Fruit fly (Drosophila melanogaster): ENCODE measurements around the gene by.
A peak's percentile ranks its signal among the peaks of the same experiment; 100 is the strongest.

by gene

DNA sequence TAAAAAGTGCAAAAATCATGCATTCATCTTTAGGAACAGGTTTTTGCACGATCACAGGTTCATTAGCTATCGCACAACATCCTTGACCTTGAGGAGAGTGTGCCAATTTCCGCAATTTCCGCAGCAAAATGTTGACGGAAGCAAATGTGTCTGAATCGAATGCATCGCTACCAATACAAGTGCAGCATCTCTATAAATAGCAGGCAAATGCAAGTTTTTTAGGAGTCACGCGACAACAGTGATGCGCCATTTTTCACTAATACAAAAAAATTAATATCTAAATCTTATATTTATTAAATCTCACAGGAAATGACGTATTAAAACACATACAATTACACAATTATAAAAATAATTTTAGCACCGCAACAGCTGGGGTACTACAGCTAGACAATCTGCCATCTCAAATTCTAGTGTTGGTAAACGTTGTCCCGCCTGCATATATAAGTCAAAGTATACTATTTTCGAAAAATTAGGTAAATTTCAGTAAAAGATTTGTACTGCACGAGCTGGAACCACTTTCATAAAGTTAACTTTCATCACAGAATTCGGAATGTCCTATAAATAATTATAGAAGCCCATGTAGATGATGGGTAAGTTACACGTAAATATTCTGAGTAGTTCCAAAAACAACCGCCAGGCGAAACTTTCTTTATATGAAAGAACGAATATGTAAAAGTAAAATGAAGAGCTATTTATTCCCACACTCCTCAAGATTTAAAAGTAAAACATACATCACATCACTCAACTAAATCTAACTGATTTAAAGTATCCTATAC, 41.2 kb upstream of the by start, which contains the start of gene CG9399 (continued):
- TF ChIP-seq Ada2b (GFP tag; IDR thresholded peaks at IDR 0.05) (peak; percentile 95), corto (GFP tag; optimal IDR thresholded peaks at IDR 0.05) (peak; percentile 94), lab (GFP tag; optimal IDR thresholded peaks at IDR 0.05) (peak; percentile 97), tio (GFP tag; optimal IDR thresholded peaks at IDR 0.05) (peak; percentile 97), Dad (GFP tag; optimal IDR thresholded peaks at IDR 0.05) (peak; percentile 92), CG5180 (GFP tag; optimal IDR thresholded peaks at IDR 0.05) (peak; percentile 80), CG12391 (tag; optimal IDR thresholded peaks at IDR 0.05) (peak; percentile 99), unpg (GFP tag; optimal IDR thresholded peaks at IDR 0.05) (peak; percentile 98), slbo (GFP tag; IDR thresholded peaks at IDR 0.05) (peak; percentile 99), CG2875 (GFP tag; optimal IDR thresholded peaks at IDR 0.05) (peak; percentile 96), YL-1 (GFP tag; optimal IDR thresholded peaks at IDR 0.05) (peak; percentile 97), grau (tag; optimal IDR thresholded peaks at IDR 0.05) (peak; percentile 95), dysf (GFP tag; IDR thresholded peaks at IDR 0.05) (peak; percentile 98), NFAT (GFP tag; IDR thresholded peaks at IDR 0.05) (peak; percentile 96), CG6654 (GFP tag; optimal IDR thresholded peaks at IDR 0.05) (peak; percentile 82), CG14441 (GFP tag; IDR thresholded peaks at IDR 0.05) (peak; percentile 98), dpn (GFP tag; optimal IDR thresholded peaks at IDR 0.05) (peak; percentile 94 to 98), fd3F (GFP tag; optimal IDR thresholded peaks at IDR 0.05) (peak; percentile 96), Tbp (GFP tag; optimal IDR thresholded peaks at IDR 0.05) (peak; percentile 68), Sox100B (GFP tag; optimal IDR thresholded peaks at IDR 0.05) (peak; percentile 95), esg (GFP tag; conservative IDR thresholded peaks at IDR 0.05) (peak; percentile 98), CG6683 (GFP tag; optimal IDR thresholded peaks at IDR 0.05) (peak; percentile 86), CG10979 (tag; optimal IDR thresholded peaks at IDR 0.05) (peak; percentile 95), sima (GFP tag; optimal IDR thresholded peaks at IDR 0.05) (peak; percentile 83), HLH54F (GFP tag; optimal IDR thresholded peaks at IDR 0.05) (peak; percentile 95), CG4617 (GFP tag; optimal IDR thresholded peaks at IDR 0.05; ENCODE audit: borderline replicate concordance) (peak; percentile 97), sr (GFP tag; IDR thresholded peaks at IDR 0.05) (peak; percentile 92; the same call in 2 of the 3 replicates), CG9727 (GFP tag; optimal IDR thresholded peaks at IDR 0.05) (peak; percentile 96), CG7786 (GFP tag; optimal IDR thresholded peaks at IDR 0.05) (peak; percentile 89), sug (tag; optimal IDR thresholded peaks at IDR 0.05) (peak; percentile 93), CHES-1-like (GFP tag; optimal IDR thresholded peaks at IDR 0.05) (peak; percentile 87), dati (GFP tag; IDR thresholded peaks at IDR 0.05) (peak; percentile 96), ab (GFP tag; optimal IDR thresholded peaks at IDR 0.05) (peak; percentile 92), jing (GFP tag; optimal IDR thresholded peaks at IDR 0.05) (peak; percentile 95), run (tag; optimal IDR thresholded peaks at IDR 0.05) (peak; percentile 94), ase (GFP tag; IDR thresholded peaks at IDR 0.05) (peak; percentile 98), CG7357 (GFP tag; IDR thresholded peaks at IDR 0.05) (peak; percentile 92), shn (GFP tag; optimal IDR thresholded peaks at IDR 0.05) (peak; percentile 93), CG8359 (GFP tag; optimal IDR thresholded peaks at IDR 0.05; ENCODE audit: borderline replicate concordance) (peak; percentile 87), MESR4 (GFP tag; optimal IDR thresholded peaks at IDR 0.05) (peak; percentile 77), Spps (tag; optimal IDR thresholded peaks at IDR 0.05) (peak; percentile 94), CG7271 (tag; optimal IDR thresholded peaks at IDR 0.05) (peak; percentile 93), Dfd (GFP tag; optimal IDR thresholded peaks at IDR 0.05) (no peak), CG12659 (GFP tag; optimal IDR thresholded peaks at IDR 0.05) (peak; percentile 99), chif (GFP tag; optimal IDR thresholded peaks at IDR 0.05) (peak; percentile 94 to 96), CG17359 (tag; optimal IDR thresholded peaks at IDR 0.05) (peak; percentile 98), Dref (GFP tag; IDR thresholded peaks at IDR 0.05) (peak; percentile 43; the same call in 1 of the 2 replicates), B-H2 (GFP tag; optimal IDR thresholded peaks at IDR 0.05) (peak; percentile 94), wdn (GFP tag; IDR thresholded peaks at IDR 0.05) (peak; percentile 92)
